Worm (Caenorhabditis elegans) whole organism, young adult: ENCODE data around the gene pho-12.

Experiments used
- F57A8.1 ChIP-seq: fragments of 200-800 bp; sonication (Bioruptor generic); optimal IDR thresholded peaks from 2 replicates; lab custom pipeline; 2018; ENCODE audit warnings: mild to moderate bottlenecking, missing genetic modification characterization, moderate library complexity, missing compliant biosample characterization
- Y53F4B.3 ChIP-seq: fragments of 200-800 bp; sonication (Bioruptor generic); IDR thresholded peaks from 2 replicates; pipeline ENCODE4 v1.3.6; 2022; ENCODE audit warnings: missing genetic modification reagents, missing genetic modification characterization, missing compliant biosample characterization
- Y95B8A.8 ChIP-seq: fragments of 200-800 bp; sonication (Bioruptor generic); IDR thresholded peaks from 2 replicates; pipeline ENCODE4 v1.3.6; 2022; ENCODE audit warnings: missing genetic modification reagents, missing genetic modification characterization, missing compliant biosample characterization
- akir-1 ChIP-seq: fragments of 200-800 bp; sonication (Bioruptor generic); optimal IDR thresholded peaks from 2 replicates; lab custom pipeline; 2018; ENCODE audit warnings: mild to moderate bottlenecking, missing genetic modification characterization, moderate library complexity, missing compliant biosample characterization
- atf-7 ChIP-seq: sonication (generic microtip); optimal IDR thresholded peaks from 2 replicates; lab custom pipeline; 2017; ENCODE audit warnings: mild to moderate bottlenecking, missing genetic modification characterization, missing compliant biosample characterization
- attf-3 ChIP-seq: fragments of 200-800 bp; sonication (Bioruptor generic); conservative IDR thresholded peaks from 2 replicates; pipeline ENCODE4 v1.3.6; 2022; ENCODE audit warnings: missing genetic modification reagents, missing genetic modification characterization, missing compliant biosample characterization
- bed-1 ChIP-seq: fragments of 200-800 bp; sonication (Bioruptor generic); IDR thresholded peaks from 2 replicates; pipeline ENCODE4 v1.3.6; 2022; ENCODE audit warnings: missing genetic modification reagents, missing genetic modification characterization, missing compliant biosample characterization
- ceh-91 ChIP-seq: fragments of 200-800 bp; sonication (Bioruptor generic); IDR thresholded peaks from 2 replicates; pipeline ENCODE4 v1.3.6; 2022; ENCODE audit warnings: missing genetic modification reagents, missing genetic modification characterization, missing compliant biosample characterization
- chd-7 ChIP-seq: sonication (generic microtip); optimal IDR thresholded peaks from 2 replicates; lab custom pipeline; 2016; ENCODE audit warnings: mild to moderate bottlenecking, missing genetic modification characterization, moderate library complexity, missing compliant biosample characterization
- die-1 ChIP-seq: sonication (generic microtip); optimal IDR thresholded peaks from 2 replicates; lab custom pipeline; 2016; ENCODE audit warnings: missing genotype, mild to moderate bottlenecking, missing genetic modification characterization, missing compliant biosample characterization
- dox-1 ChIP-seq: fragments of 200-800 bp; sonication (Bioruptor generic); IDR thresholded peaks from 2 replicates; pipeline ENCODE4 v1.3.6; 2022; ENCODE audit warnings: missing genetic modification reagents, missing genetic modification characterization, missing compliant biosample characterization
- dpl-1 ChIP-seq: fragments of 150-350 bp; optimal IDR thresholded peaks from 2 replicates; lab custom pipeline; 2014; ENCODE audit warnings: missing biosample characterization, missing genetic modification reagents, missing genetic modification characterization
- hlh-26 ChIP-seq: fragments of 200-800 bp; sonication (Bioruptor generic); conservative IDR thresholded peaks from 2 replicates; pipeline ENCODE4 v1.3.6; 2022; ENCODE audit warnings: missing genetic modification reagents, missing genetic modification characterization, missing compliant biosample characterization
- hsf-1 ChIP-seq: fragments of 200-800 bp; sonication (Bioruptor generic); IDR thresholded peaks from 2 replicates; pipeline ENCODE4 v1.3.6; 2022; ENCODE audit warnings: missing genetic modification reagents, missing genetic modification characterization, missing compliant biosample characterization
- let-607 ChIP-seq, 2 experiments: fragments of 200-800 bp in 1 of 2; sonication (Bioruptor generic) in 1 of 2; sonication (generic microtip) in 1 of 2; optimal IDR thresholded peaks; 2 replicates each; lab custom pipeline; 2016 to 2018; ENCODE audit warnings: mild to moderate bottlenecking in 2 of 2, missing compliant biosample characterization in 2 of 2, missing genetic modification characterization in 2 of 2, moderate library complexity in 2 of 2, missing genotype in 1 of 2
- lsl-1 ChIP-seq: fragments of 200-800 bp; sonication (Bioruptor generic); optimal IDR thresholded peaks from 2 replicates; lab custom pipeline; 2018; ENCODE audit warnings: mild to moderate bottlenecking, missing genetic modification characterization, moderate library complexity, missing compliant biosample characterization
- madf-10 ChIP-seq: sonication (generic microtip); optimal IDR thresholded peaks from 2 replicates; lab custom pipeline; 2016; ENCODE audit warnings: mild to moderate bottlenecking, missing genetic modification characterization, missing compliant biosample characterization
- mcd-1 ChIP-seq: fragments of 200-800 bp; sonication (Bioruptor generic); IDR thresholded peaks from 2 replicates; pipeline ENCODE4 v1.3.6; 2022; ENCODE audit warnings: missing genetic modification reagents, missing genetic modification characterization, missing compliant biosample characterization
- mel-28 ChIP-seq: sonication (generic microtip); optimal IDR thresholded peaks from 2 replicates; lab custom pipeline; 2016; ENCODE audit warnings: borderline replicate concordance, mild to moderate bottlenecking, missing genetic modification characterization, missing compliant biosample characterization
- nfya-1 ChIP-seq: sonication (generic microtip); optimal IDR thresholded peaks from 2 replicates; lab custom pipeline; 2017; ENCODE audit warnings: antibody characterized with exemption, missing compliant biosample characterization, missing genetic modification characterization, borderline replicate concordance; ENCODE audit not compliant: insufficient read depth
- nhr-80 ChIP-seq: sonication (generic microtip); optimal IDR thresholded peaks from 2 replicates; lab custom pipeline; 2016; ENCODE audit warnings: missing genetic modification characterization, missing compliant biosample characterization
- nhr-90 ChIP-seq: sonication (generic microtip); optimal IDR thresholded peaks from 2 replicates; lab custom pipeline; 2016; ENCODE audit warnings: missing genotype, mild to moderate bottlenecking, missing genetic modification characterization, missing compliant biosample characterization
- rpc-1 ChIP-seq, 2 experiments: fragments of 150-350 bp in 1 of 2; sonication (generic microtip) in 1 of 2; optimal IDR thresholded peaks; 2 replicates each; lab custom pipeline; 2014 to 2018; ENCODE audit warnings: missing biosample characterization in 1 of 2, missing genetic modification characterization in 1 of 2, missing genetic modification reagents in 1 of 2, missing genotype in 1 of 2
- snpc-1.1 ChIP-seq: sonication (generic microtip); optimal IDR thresholded peaks from 2 replicates; lab custom pipeline; 2017; ENCODE audit warnings: missing genetic modification characterization, mild to moderate bottlenecking, missing compliant biosample characterization, antibody characterized with exemption, moderate library complexity, missing genotype, missing genetic modification reagents; ENCODE audit not compliant: insufficient read depth
- snpc-1.3 ChIP-seq: sonication (generic microtip); optimal IDR thresholded peaks from 2 replicates; lab custom pipeline; 2017; ENCODE audit warnings: missing genetic modification characterization, mild to moderate bottlenecking, missing compliant biosample characterization, antibody characterized with exemption, moderate library complexity, missing genotype, missing genetic modification reagents; ENCODE audit not compliant: insufficient read depth
- snpc-4 ChIP-seq, 5 experiments: fragments of 150-350 bp in 1 of 5; sonication (generic microtip) in 4 of 5; optimal IDR thresholded peaks; 2 replicates each; lab custom pipeline; 2014 to 2018; ENCODE audit warnings: missing genetic modification characterization in 5 of 5, missing biosample characterization in 3 of 5, antibody characterized with exemption in 2 of 5, mild to moderate bottlenecking in 2 of 5, missing compliant biosample characterization in 2 of 5, missing genotype in 2 of 5, moderate library complexity in 2 of 5, missing genetic modification reagents in 1 of 5
- somi-1 ChIP-seq: fragments of 200-800 bp; sonication (Bioruptor generic); optimal IDR thresholded peaks from 2 replicates; lab custom pipeline; 2018; ENCODE audit warnings: mild to moderate bottlenecking, missing genetic modification characterization, missing compliant biosample characterization
- tbx-9 ChIP-seq: sonication (generic microtip); optimal IDR thresholded peaks from 2 replicates; lab custom pipeline; 2016; ENCODE audit warnings: borderline replicate concordance, missing genetic modification characterization, inconsistent platforms, missing compliant biosample characterization
- tlf-1 ChIP-seq: fragments of 200-800 bp; sonication (Bioruptor generic); optimal IDR thresholded peaks from 2 replicates; lab custom pipeline; 2018; ENCODE audit warnings: mild to moderate bottlenecking, missing genetic modification characterization, missing compliant biosample characterization
- unc-130 ChIP-seq: sonication (generic microtip); optimal IDR thresholded peaks from 2 replicates; lab custom pipeline; 2016; ENCODE audit warnings: missing genetic modification reagents, missing genetic modification characterization, missing compliant biosample characterization
- unc-62 ChIP-seq: fragments of 150-350 bp; optimal IDR thresholded peaks from 2 replicates; lab custom pipeline; 2014; ENCODE audit warnings: missing biosample characterization, missing genetic modification reagents, missing genetic modification characterization
- ztf-22 ChIP-seq: fragments of 200-800 bp; sonication (Bioruptor generic); optimal IDR thresholded peaks from 2 replicates; lab custom pipeline; 2018; ENCODE audit warnings: mild to moderate bottlenecking, missing genetic modification characterization, moderate library complexity, missing compliant biosample characterization
- ztf-3 ChIP-seq: fragments of 200-800 bp; sonication (Bioruptor generic); optimal IDR thresholded peaks from 2 replicates; lab custom pipeline; 2018; ENCODE audit warnings: mild to moderate bottlenecking, missing genetic modification characterization, missing compliant biosample characterization
- ztf-6 ChIP-seq: fragments of 200-800 bp; sonication (Bioruptor generic); IDR thresholded peaks from 2 replicates; pipeline ENCODE4 v1.3.6; 2022; ENCODE audit warnings: missing genetic modification reagents, missing genetic modification characterization, missing compliant biosample characterization

Gene pho-12

DNA sequence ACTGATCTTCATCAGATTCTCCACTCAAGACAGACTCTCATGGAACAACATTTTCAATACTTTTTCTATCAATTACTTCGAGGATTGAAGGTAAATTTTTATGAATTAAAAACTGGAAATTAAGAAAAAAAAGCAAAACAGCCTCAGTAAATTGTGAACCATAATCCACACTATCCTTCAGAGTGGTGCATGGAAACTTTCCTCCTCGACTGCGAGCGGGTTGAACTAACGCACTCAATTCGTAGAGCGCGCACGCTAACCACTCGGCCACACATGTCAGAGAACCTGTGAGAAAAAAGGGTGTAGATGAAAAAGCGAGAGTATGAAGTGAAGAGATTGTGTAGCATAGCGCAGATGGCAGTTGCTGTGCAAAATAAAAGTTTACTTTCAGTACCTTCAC lies 44.4 kb upstream of the pho-12 start (continued):
- peak; percentile 87 for TF ChIP-seq somi-1 (GFP tag; lab: Kevin White, UChicago)
- TF ChIP-seq, all 124 proteins: peak for 101

DNA sequence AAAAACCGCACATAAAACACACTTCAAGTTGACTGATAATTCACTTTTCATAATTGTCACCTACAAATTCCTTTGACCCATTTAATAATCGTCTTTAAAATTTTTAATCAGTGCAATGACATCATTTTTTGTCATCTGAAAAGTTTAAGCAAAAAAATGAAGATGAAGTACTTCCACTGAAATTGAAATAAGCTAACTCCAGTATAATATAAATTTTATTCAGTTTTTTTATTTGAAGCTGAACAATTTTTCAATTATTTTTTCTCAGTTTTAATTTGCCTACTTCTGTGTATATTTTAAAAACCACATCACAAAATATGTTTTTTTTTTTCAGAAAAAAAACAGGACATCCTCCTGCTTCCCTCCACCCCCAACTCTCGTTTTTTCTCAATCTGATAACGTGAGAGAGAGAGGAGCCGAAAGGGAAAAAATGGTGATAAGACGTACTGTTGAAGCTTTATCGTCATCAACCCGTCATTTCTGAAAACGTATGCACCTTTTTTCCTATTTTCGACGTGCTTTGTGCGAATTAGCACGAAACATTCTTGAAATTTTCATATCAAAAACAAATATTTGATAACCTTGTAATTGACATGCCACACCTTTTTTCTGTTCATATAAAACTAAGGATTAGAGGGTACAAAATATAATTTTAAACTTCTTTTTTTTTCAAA lies 43.3 kb upstream of the pho-12 start, which contains the start of the genes C04G6.11 and mpk-2:
TSS of gene C04G6.11 (minus strand) at position 51 of the 674 bp plus-strand sequence.
TSS of gene mpk-2 (plus strand) at position 335 of the 674 bp plus-strand sequence.
- peak; percentile 21 to 40 for TF ChIP-seq let-607 (tag; optimal IDR thresholded peaks at IDR 0.05; lab: Kevin White, UChicago)
- TF ChIP-seq atf-7 (tag; lab: Kevin White, UChicago): peak; percentile 75
- peak; percentile 58 for TF ChIP-seq ztf-22 (GFP tag; lab: Kevin White, UChicago)
- TF ChIP-seq madf-10 (tag; lab: Kevin White, UChicago): peak; percentile 22
- no peak for TF ChIP-seq lsl-1 (GFP tag; lab: Kevin White, UChicago)
- peak; percentile 93 for TF ChIP-seq nhr-80
- TF ChIP-seq unc-62 (GFP tag; lab: Kevin White, UChicago): peak; percentile 44
- no peak for TF ChIP-seq bed-1
- no peak for TF ChIP-seq tlf-1 (GFP tag; lab: Kevin White, UChicago)

DNA sequence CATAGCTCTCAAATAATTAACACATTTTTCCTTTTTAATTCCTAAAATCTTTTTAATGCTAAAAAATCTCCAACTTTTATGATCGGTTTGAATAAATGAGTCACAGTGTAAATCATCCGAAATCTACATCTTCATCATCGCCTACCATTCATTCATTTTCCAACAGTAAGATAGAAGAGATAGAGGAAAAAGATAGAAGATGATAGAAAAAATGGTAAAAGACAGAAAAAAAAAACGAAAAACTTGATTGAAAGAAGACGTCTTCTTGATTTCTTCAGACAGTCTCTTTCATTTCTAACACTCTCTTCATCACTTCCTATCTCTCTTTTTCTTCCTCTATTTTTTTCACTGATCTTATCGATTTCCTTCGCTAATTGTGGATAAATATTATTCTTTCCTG lies 42.6 kb upstream of the pho-12 start:
- TF ChIP-seq unc-130 (GFP tag; lab: Kevin White, UChicago) (no peak), ztf-3 (GFP tag; lab: Kevin White, UChicago) (no peak), F57A8.1 (GFP tag; lab: Kevin White, UChicago) (no peak), lsl-1 (GFP tag; lab: Kevin White, UChicago) (no peak), snpc-4 (GFP tag; optimal IDR thresholded peaks at IDR 0.05; lab: Kevin White, UChicago) (no peak), snpc-4 (tag; optimal IDR thresholded peaks at IDR 0.05; lab: Kevin White, UChicago) (no peak), ztf-6 (no peak), ceh-91 (GFP tag; lab: Robert Waterston, UW) (no peak), Y53F4B.3 (GFP tag; lab: Robert Waterston, UW) (no peak), dox-1 (GFP tag; lab: Robert Waterston, UW) (no peak), mel-28 (tag; lab: Kevin White, UChicago) (no peak), hsf-1 (no peak), tbx-9 (no peak), nfya-1 (tag; lab: Kevin White, UChicago) (no peak), let-607 (tag; optimal IDR thresholded peaks at IDR 0.05; lab: Kevin White, UChicago) (no peak), die-1 (tag; lab: Kevin White, UChicago) (no peak)
- TF ChIP-seq, all 124 proteins: peak for 0

DNA sequence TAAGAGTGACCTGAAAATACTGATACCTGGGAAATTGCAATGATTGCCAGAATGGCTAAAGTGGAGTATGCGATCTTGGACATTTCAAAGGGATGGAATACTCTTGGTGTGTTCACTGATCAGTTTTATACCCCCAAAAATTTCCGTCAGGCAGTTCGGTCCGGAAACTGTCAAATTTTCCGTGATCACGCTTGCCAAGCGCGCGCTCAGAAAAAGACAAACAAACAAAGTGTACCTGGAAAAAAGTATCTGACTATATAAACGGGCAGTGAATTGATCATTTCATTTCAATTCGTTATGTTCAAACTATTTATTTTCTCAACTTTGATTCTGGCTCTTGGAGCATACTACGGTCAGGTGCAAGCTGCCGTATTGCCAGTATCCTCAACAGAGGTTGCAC lies 41.1 kb upstream of the pho-12 start, which contains the start of the genes idpb-3 and idpb-1:
TSS of gene idpb-3 (minus strand) at position 101 of the 400 bp plus-strand sequence.
TSS of gene idpb-1 (plus strand) at position 284 of the 400 bp plus-strand sequence.
- TF ChIP-seq snpc-1.1 (tag; lab: Kevin White, UChicago): no peak
- no peak for TF ChIP-seq Y95B8A.8 (GFP tag; lab: Robert Waterston, UW)
- no peak for TF ChIP-seq ztf-22 (GFP tag; lab: Kevin White, UChicago)
- no peak for TF ChIP-seq unc-130 (GFP tag; lab: Kevin White, UChicago)
- no peak for TF ChIP-seq rpc-1 (optimal IDR thresholded peaks at IDR 0.05; lab: Kevin White, UChicago)
- TF ChIP-seq rpc-1 (tag; optimal IDR thresholded peaks at IDR 0.05; lab: Kevin White, UChicago): no peak
- TF ChIP-seq chd-7 (tag; lab: Kevin White, UChicago): no peak
- no peak for TF ChIP-seq akir-1 (GFP tag; lab: Kevin White, UChicago)
- no peak for TF ChIP-seq dpl-1 (GFP tag; lab: Kevin White, UChicago)
- TF ChIP-seq nhr-90 (tag; lab: Kevin White, UChicago): no peak
- no peak for TF ChIP-seq attf-3 (GFP tag; lab: Robert Waterston, UW)
- no peak for TF ChIP-seq mcd-1 (GFP tag; lab: Robert Waterston, UW)
- TF ChIP-seq hlh-26 (GFP tag; lab: Robert Waterston, UW): no peak
- TF ChIP-seq ztf-6: no peak
- TF ChIP-seq snpc-1.3 (tag; lab: Kevin White, UChicago): no peak
